Worm (Caenorhabditis elegans): Measurements from ENCODE around the gene Y38C1AA.6.

Y38C1AA.6 gene

DNA sequence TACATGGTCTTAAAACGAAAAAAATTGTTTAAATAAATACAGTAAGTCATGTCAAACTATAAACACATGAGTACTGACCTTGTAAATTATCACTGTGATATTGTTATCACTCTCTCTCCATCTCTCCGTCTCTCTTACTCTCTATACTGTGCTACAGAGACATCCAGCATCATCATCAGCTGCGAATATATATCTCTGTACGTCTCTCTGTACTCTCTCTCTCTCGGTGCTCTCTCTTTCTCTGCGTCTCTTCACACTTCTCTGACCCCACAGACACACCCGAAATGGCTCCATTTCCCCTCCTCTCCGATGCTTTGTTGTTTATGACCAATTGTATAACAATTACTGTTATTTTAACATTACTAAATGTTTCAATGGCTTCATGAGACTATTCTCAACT lies 48.0 kb downstream of the Y38C1AA.6 start (continued):
- TF ChIP-seq aha-1 (tag; optimal IDR thresholded peaks at IDR 0.05): no peak
- TF ChIP-seq rnt-1 (tag; optimal IDR thresholded peaks at IDR 0.05): no peak
- peak; percentile 84 for TF ChIP-seq nhr-85 (tag)
- TF ChIP-seq nhr-71 (tag; optimal IDR thresholded peaks at IDR 0.05): peak; percentile 64
- TF ChIP-seq hlh-4 (tag; optimal IDR thresholded peaks at IDR 0.05): no peak
- no peak for TF ChIP-seq ztf-11 (tag; optimal IDR thresholded peaks at IDR 0.05)
- no peak for TF ChIP-seq grh-1 (GFP tag; IDR thresholded peaks at IDR 0.05)
- TF ChIP-seq nhr-11 (tag; optimal IDR thresholded peaks at IDR 0.05): no peak
- no peak for TF ChIP-seq irx-1 (tag; optimal IDR thresholded peaks at IDR 0.05)
- TF ChIP-seq lin-14 (GFP tag; optimal IDR thresholded peaks at IDR 0.05): no peak
- TF ChIP-seq nhr-20 (tag; optimal IDR thresholded peaks at IDR 0.05): peak; percentile 50
- no peak for TF ChIP-seq aly-2 (tag; optimal IDR thresholded peaks at IDR 0.05)
- no peak for TF ChIP-seq unc-62 (GFP tag; optimal IDR thresholded peaks at IDR 0.05)
- no peak for TF ChIP-seq snpc-4 (tag; optimal IDR thresholded peaks at IDR 0.05)
- TF ChIP-seq lir-3 (tag; optimal IDR thresholded peaks at IDR 0.05; ENCODE audit: poor library complexity): no peak
- no peak for TF ChIP-seq nhr-28 (tag; optimal IDR thresholded peaks at IDR 0.05)
- TF ChIP-seq nhr-77 (tag; optimal IDR thresholded peaks at IDR 0.05): no peak
- no peak for TF ChIP-seq lin-39 (tag; optimal IDR thresholded peaks at IDR 0.05)
- TF ChIP-seq lin-15B (tag; optimal IDR thresholded peaks at IDR 0.05): no peak
- TF ChIP-seq ceh-82 (tag; optimal IDR thresholded peaks at IDR 0.05): peak in 2 of 3 experiments; percentile 10 to 27
- no peak for TF ChIP-seq nhr-84 (tag; optimal IDR thresholded peaks at IDR 0.05)
- peak; percentile 49 for TF ChIP-seq swsn-7 (tag; optimal IDR thresholded peaks at IDR 0.05)
- peak in 1 of 2 experiments; percentile 10 for TF ChIP-seq mdl-1 (tag; optimal IDR thresholded peaks at IDR 0.05)
- TF ChIP-seq C34B4.2 (tag; optimal IDR thresholded peaks at IDR 0.05): no peak
- no peak for TF ChIP-seq fkh-10 (GFP tag; optimal IDR thresholded peaks at IDR 0.05)
- TF ChIP-seq mep-1 (tag; optimal IDR thresholded peaks at IDR 0.05): peak; percentile 35
- no peak for TF ChIP-seq unc-130 (tag; optimal IDR thresholded peaks at IDR 0.05)
- no peak for TF ChIP-seq fkh-8 (tag; optimal IDR thresholded peaks at IDR 0.05)
- TF ChIP-seq egl-13 (tag; optimal IDR thresholded peaks at IDR 0.05): no peak
- TF ChIP-seq isw-1 (GFP tag; IDR thresholded peaks at IDR 0.05): no peak
- no peak for TF ChIP-seq zip-4 (GFP tag; optimal IDR thresholded peaks at IDR 0.05)

Measured in whole organism, L1 larva.